Fruit fly (Drosophila melanogaster) whole organism, embryonic: ENCODE measurements around the gene Nost.

ENCODE experiments used
- Ada2b ChIP-seq: fragments of 200-800 bp; sonication (Bioruptor generic); IDR thresholded peaks from 2 replicates; pipeline ENCODE4 v1.3.6; 2022; ENCODE audit warnings: missing biosample characterization, missing genetic modification characterization
- Aef1 ChIP-seq: fragments of 200-800 bp; sonication (Bioruptor generic); IDR thresholded peaks from 3 replicates; pipeline ENCODE4 v1.3.6; 2022; ENCODE audit warnings: missing biosample characterization, missing genetic modification characterization
- Atf-2 ChIP-seq: fragments of 200-800 bp; sonication (Bioruptor generic); optimal IDR thresholded peaks from 2 replicates; lab custom pipeline; 2016; ENCODE audit warnings: missing biosample characterization, missing genetic modification characterization
- B-H1 ChIP-seq: fragments of 200-800 bp; sonication (Bioruptor generic); IDR thresholded peaks from 3 replicates; pipeline ENCODE4 v1.3.6; 2022; ENCODE audit warnings: missing biosample characterization, missing genetic modification characterization
- Blimp-1 ChIP-seq: fragments of 200-800 bp; sonication (Bioruptor generic); optimal IDR thresholded peaks from 3 replicates; lab custom pipeline; 2018; ENCODE audit warnings: missing biosample characterization, missing genetic modification characterization, mild to moderate bottlenecking, moderate library complexity, missing genetic modification reagents
- CG11085 ChIP-seq: fragments of 200-800 bp; sonication (Bioruptor generic); IDR thresholded peaks from 2 replicates; pipeline ENCODE4 v1.3.6; 2022; ENCODE audit warnings: missing biosample characterization, missing genetic modification characterization
- CG11696 ChIP-seq: fragments of 200-800 bp; sonication (Bioruptor generic); IDR thresholded peaks from 2 replicates; pipeline ENCODE4 v1.3.6; 2022; ENCODE audit warnings: missing biosample characterization, missing genetic modification characterization
- CG15269 ChIP-seq: fragments of 200-800 bp; sonication (Bioruptor generic); optimal IDR thresholded peaks from 2 replicates; lab custom pipeline; 2018; ENCODE audit warnings: missing biosample characterization, mild to moderate bottlenecking, missing genetic modification characterization, moderate library complexity
- CG1603 ChIP-seq: fragments of 200-800 bp; sonication (Bioruptor generic); optimal IDR thresholded peaks from 2 replicates; lab custom pipeline; 2019; ENCODE audit warnings: missing biosample characterization, mild to moderate bottlenecking, missing genetic modification characterization, moderate library complexity
- CG18011 ChIP-seq: fragments of 200-800 bp; sonication (Bioruptor generic); optimal IDR thresholded peaks from 2 replicates; lab custom pipeline; 2017; ENCODE audit warnings: missing biosample characterization, missing genetic modification characterization, mild to moderate bottlenecking, moderate library complexity, missing genotype
- CG18262 ChIP-seq: fragments of 200-800 bp; optimal IDR thresholded peaks from 3 replicates; lab custom pipeline; 2019; ENCODE audit warnings: missing biosample characterization, mild to moderate bottlenecking, missing genetic modification characterization, moderate library complexity
- CG32772 ChIP-seq: fragments of 200-800 bp; sonication (Bioruptor generic); IDR thresholded peaks from 2 replicates; pipeline ENCODE4 v1.3.6; 2022; ENCODE audit warnings: missing biosample characterization, missing genetic modification characterization
- CG4730 ChIP-seq: fragments of 200-800 bp; sonication (Bioruptor generic); IDR thresholded peaks from 2 replicates; pipeline ENCODE4 v1.3.6; 2022; ENCODE audit warnings: missing biosample characterization, missing genetic modification characterization
- CG4854 ChIP-seq: fragments of 200-800 bp; sonication (Bioruptor generic); optimal IDR thresholded peaks from 2 replicates; lab custom pipeline; 2016; ENCODE audit warnings: missing biosample characterization, missing genetic modification characterization, inconsistent platforms
- CG6683 ChIP-seq: fragments of 200-800 bp; sonication (Bioruptor generic); optimal IDR thresholded peaks from 2 replicates; lab custom pipeline; 2017; ENCODE audit warnings: missing biosample characterization, mild to moderate bottlenecking, missing genetic modification characterization, missing genetic modification reagents
- Chrac-16 ChIP-seq: fragments of 200-800 bp; sonication (Bioruptor generic); optimal IDR thresholded peaks from 3 replicates; lab custom pipeline; 2016; ENCODE audit warnings: missing biosample characterization, missing genetic modification characterization
- Drgx ChIP-seq: fragments of 200-800 bp; sonication (Bioruptor generic); IDR thresholded peaks from 2 replicates; pipeline ENCODE4 v1.3.6; 2022; ENCODE audit warnings: missing biosample characterization, missing genetic modification characterization
- Ets65A ChIP-seq: fragments of 200-800 bp; sonication (Bioruptor generic); peaks from one replicate; lab custom pipeline; 2016; ENCODE audit warnings: missing biosample characterization, missing genetic modification characterization
- H2.0 ChIP-seq: fragments of 200-800 bp; sonication (Bioruptor generic); IDR thresholded peaks from 2 replicates; pipeline ENCODE4 v1.3.6; 2022; ENCODE audit warnings: missing biosample characterization, missing genetic modification characterization
- Hmr ChIP-seq: fragments of 200-800 bp; sonication (Bioruptor generic); optimal IDR thresholded peaks from 3 replicates; lab custom pipeline; 2017; ENCODE audit warnings: mild to moderate bottlenecking, missing biosample characterization, missing genetic modification reagents, missing genetic modification characterization
- Hr51 ChIP-seq, 2 experiments: fragments of 200-800 bp; sonication (Bioruptor generic); optimal IDR thresholded peaks; 2 replicates in 1 of 2; 3 replicates in 1 of 2; lab custom pipeline; 2016 to 2018; ENCODE audit warnings: missing biosample characterization in 2 of 2, missing genetic modification characterization in 2 of 2, mild to moderate bottlenecking in 1 of 2, moderate library complexity in 1 of 2
- Meics ChIP-seq: fragments of 200-800 bp; sonication (Bioruptor generic); optimal IDR thresholded peaks from 2 replicates; lab custom pipeline; 2017; ENCODE audit warnings: missing biosample characterization, mild to moderate bottlenecking, missing genetic modification characterization
- Mrtf ChIP-seq: fragments of 200-800 bp; sonication (Bioruptor generic); IDR thresholded peaks from 3 replicates; pipeline ENCODE4 v1.3.6; 2022; ENCODE audit warnings: missing biosample characterization, missing genetic modification characterization
- Myb ChIP-seq: fragments of 200-800 bp; sonication (Bioruptor generic); optimal IDR thresholded peaks from 2 replicates; lab custom pipeline; 2016; ENCODE audit warnings: missing biosample characterization, missing genetic modification characterization
- Pdp1 ChIP-seq, 2 experiments: fragments of 200-800 bp; sonication (Bioruptor generic); optimal IDR thresholded peaks; 3 replicates each; lab custom pipeline; 2016; ENCODE audit warnings: missing biosample characterization in 2 of 2, missing genetic modification characterization in 2 of 2, mild to moderate bottlenecking in 1 of 2, moderate library complexity in 1 of 2
- Rfx ChIP-seq: fragments of 200-800 bp; sonication (Bioruptor generic); IDR thresholded peaks from 2 replicates; pipeline ENCODE4 v1.3.6; 2022; ENCODE audit warnings: missing biosample characterization, missing genetic modification characterization
- Rx ChIP-seq: fragments of 200-800 bp; sonication (Bioruptor generic); IDR thresholded peaks from 2 replicates; pipeline ENCODE4 v1.3.6; 2022; ENCODE audit warnings: missing biosample characterization, missing genetic modification characterization
- bcd ChIP-seq: fragments of 200-800 bp; sonication (Bioruptor generic); optimal IDR thresholded peaks from 2 replicates; lab custom pipeline; 2017; ENCODE audit warnings: missing biosample characterization, mild to moderate bottlenecking, missing genetic modification characterization
- chif ChIP-seq, 2 experiments: fragments of 200-800 bp; sonication (Bioruptor generic); optimal IDR thresholded peaks; 3 replicates each; lab custom pipeline; 2016; ENCODE audit warnings: missing biosample characterization in 2 of 2, missing genetic modification characterization in 2 of 2
- chm ChIP-seq: fragments of 200-800 bp; sonication (Bioruptor generic); IDR thresholded peaks from 2 replicates; pipeline ENCODE4 v1.3.6; 2022; ENCODE audit warnings: missing biosample characterization, missing genetic modification characterization
- disco-r ChIP-seq: fragments of 200-800 bp; sonication (Bioruptor generic); optimal IDR thresholded peaks from 2 replicates; lab custom pipeline; 2016; ENCODE audit warnings: missing biosample characterization, missing genetic modification characterization
- ewg ChIP-seq: fragments of 200-800 bp; sonication (Bioruptor generic); optimal IDR thresholded peaks from 3 replicates; lab custom pipeline; 2017; ENCODE audit warnings: mild to moderate bottlenecking, missing biosample characterization, missing genetic modification reagents, missing genetic modification characterization
- fd96Cb ChIP-seq: fragments of 200-800 bp; sonication (Bioruptor generic); optimal IDR thresholded peaks from 2 replicates; lab custom pipeline; 2018; ENCODE audit warnings: missing biosample characterization, mild to moderate bottlenecking, missing genetic modification characterization, moderate library complexity
- gcm2 ChIP-seq: fragments of 200-800 bp; sonication (Bioruptor generic); optimal IDR thresholded peaks from 2 replicates; lab custom pipeline; 2016; ENCODE audit warnings: missing biosample characterization, missing genetic modification characterization
- gt ChIP-seq: fragments of 200-800 bp; sonication (Bioruptor generic); IDR thresholded peaks from 2 replicates; pipeline ENCODE4 v1.3.6; 2022; ENCODE audit warnings: missing biosample characterization, missing genetic modification characterization
- ind ChIP-seq: fragments of 200-800 bp; sonication (Bioruptor generic); optimal IDR thresholded peaks from 3 replicates; lab custom pipeline; 2016; ENCODE audit warnings: missing biosample characterization, missing genetic modification characterization
- lmd ChIP-seq: fragments of 200-800 bp; sonication (Bioruptor generic); IDR thresholded peaks from 2 replicates; pipeline ENCODE4 v1.3.6; 2022; ENCODE audit warnings: missing biosample characterization, missing genetic modification characterization
- ranshi ChIP-seq: fragments of 200-800 bp; sonication (Bioruptor generic); IDR thresholded peaks from 2 replicates; pipeline ENCODE4 v1.3.6; 2022; ENCODE audit warnings: missing biosample characterization, missing genetic modification characterization
- seq ChIP-seq: fragments of 200-800 bp; sonication (Bioruptor generic); IDR thresholded peaks from 2 replicates; pipeline ENCODE4 v1.3.6; 2022; ENCODE audit warnings: missing biosample characterization, missing genetic modification characterization
- slbo ChIP-seq: fragments of 200-800 bp; sonication (Bioruptor generic); IDR thresholded peaks from 2 replicates; pipeline ENCODE4 v1.3.6; 2022; ENCODE audit warnings: missing biosample characterization, missing genetic modification characterization
- sna ChIP-seq: fragments of 200-800 bp; sonication (Bioruptor generic); IDR thresholded peaks from 2 replicates; pipeline ENCODE4 v1.3.6; 2022; ENCODE audit warnings: missing biosample characterization, missing genetic modification characterization; ENCODE audit not compliant: partially characterized antibody
- sob ChIP-seq: fragments of 200-800 bp; sonication (Bioruptor generic); IDR thresholded peaks from 2 replicates; pipeline ENCODE4 v1.3.6; 2022; ENCODE audit warnings: missing biosample characterization, missing genetic modification characterization
- stc ChIP-seq: fragments of 200-800 bp; sonication (Bioruptor generic); IDR thresholded peaks from 2 replicates; pipeline ENCODE4 v1.3.6; 2022; ENCODE audit warnings: missing biosample characterization, missing genetic modification characterization
- tin ChIP-seq: fragments of 200-800 bp; sonication (Bioruptor generic); optimal IDR thresholded peaks from 3 replicates; lab custom pipeline; 2016; ENCODE audit warnings: missing biosample characterization, missing genetic modification characterization
- wor ChIP-seq: fragments of 200-800 bp; sonication (Bioruptor generic); IDR thresholded peaks from 2 replicates; pipeline ENCODE4 v1.3.6; 2022; ENCODE audit warnings: missing biosample characterization, missing genetic modification characterization

Nost gene

DNA sequence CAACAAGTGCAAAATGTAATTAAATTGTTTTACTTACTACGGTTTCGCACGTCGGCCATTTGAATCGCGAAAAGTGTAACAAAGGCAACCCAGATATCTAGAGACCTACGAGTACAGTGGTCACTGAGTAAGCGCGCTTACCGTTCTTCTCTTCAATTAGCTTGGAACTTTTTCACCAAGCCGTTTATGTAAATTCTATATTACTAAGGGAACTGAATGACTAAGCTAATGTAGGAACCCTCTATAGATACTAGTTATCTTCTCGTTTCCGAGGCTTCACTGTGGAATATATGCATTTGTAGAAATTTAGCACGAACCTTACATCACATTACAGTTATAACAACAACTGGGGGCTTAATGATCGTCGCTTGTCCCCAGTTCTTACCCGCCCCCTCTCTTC, 17.0 kb downstream of the Nost start (continued):
- TF ChIP-seq Hr51 (GFP tag; optimal IDR thresholded peaks at IDR 0.05; lab: Kevin White, UChicago) (peak in 1 of 2 experiments; percentile 33), Myb (GFP tag; lab: Kevin White, UChicago) (no peak), B-H1 (GFP tag; lab: Robert Waterston, UW) (peak; percentile 31; the same call in 2 of the 3 replicates), chif (GFP tag; optimal IDR thresholded peaks at IDR 0.05; lab: Kevin White, UChicago) (peak in 1 of 2 experiments; percentile 3), Chrac-16 (peak; percentile 15), CG4854 (peak; percentile 3), CG15269 (tag; lab: Kevin White, UChicago) (peak; percentile 32), seq (GFP tag; lab: Robert Waterston, UW) (no peak), slbo (GFP tag; lab: Robert Waterston, UW) (peak; percentile 43), Hmr (GFP tag; lab: Kevin White, UChicago) (peak; percentile 2), tin (GFP tag; lab: Kevin White, UChicago) (no peak), wor (peak; percentile 27; the same call in 1 of the 2 replicates), Pdp1 (GFP tag; optimal IDR thresholded peaks at IDR 0.05; lab: Kevin White, UChicago) (peak in 1 of 2 experiments; percentile 20), Rx (GFP tag; lab: Robert Waterston, UW) (peak; percentile 40; the same call in 1 of the 2 replicates), Meics (GFP tag; lab: Kevin White, UChicago) (peak; percentile 17), stc (GFP tag; lab: Robert Waterston, UW) (peak; percentile 21; the same call in 1 of the 2 replicates), sob (GFP tag; lab: Robert Waterston, UW) (0 out of 2 replicates have a peak, but pooled peaks have one; percentile 6), CG6683 (GFP tag; lab: Kevin White, UChicago) (no peak), Blimp-1 (GFP tag; lab: Kevin White, UChicago) (peak; percentile 1), gcm2 (GFP tag; lab: Kevin White, UChicago) (no peak), CG11085 (no peak), CG32772 (0 out of 2 replicates have a peak, but pooled peaks have one; percentile 13), H2.0 (GFP tag; lab: Robert Waterston, UW) (peak; percentile 37; the same call in 1 of the 2 replicates), disco-r (GFP tag; lab: Kevin White, UChicago) (no peak), lmd (GFP tag; lab: Robert Waterston, UW) (peak; percentile 46), ranshi (GFP tag; lab: Robert Waterston, UW) (peak; percentile 31; the same call in 1 of the 2 replicates), CG11696 (GFP tag; lab: Robert Waterston, UW) (0 out of 2 replicates have a peak, but pooled peaks have one; percentile 22), Mrtf (GFP tag; lab: Robert Waterston, UW) (peak; percentile 51; the same call in 1 of the 3 replicates), Ada2b (GFP tag; lab: Robert Waterston, UW) (0 out of 2 replicates have a peak, but pooled peaks have one; percentile 49), fd96Cb (tag; lab: Kevin White, UChicago) (peak; percentile 10), Atf-2 (GFP tag; lab: Kevin White, UChicago) (no peak), gt (GFP tag; lab: Robert Waterston, UW) (peak; percentile 13; the same call in 1 of the 2 replicates), Ets65A (GFP tag; lab: Kevin White, UChicago) (peak; percentile 65), bcd (GFP tag; lab: Kevin White, UChicago) (no peak), CG4730 (GFP tag; lab: Robert Waterston, UW) (peak; percentile 57), Aef1 (peak; percentile 21; the same call in 1 of the 3 replicates), CG18011 (GFP tag; lab: Kevin White, UChicago) (no peak), Rfx (peak; percentile 64), sna (GFP tag; lab: Robert Waterston, UW) (no peak), CG1603 (tag; lab: Kevin White, UChicago) (peak; percentile 48), CG18262 (tag; lab: Kevin White, UChicago) (no peak), ind (GFP tag; lab: Kevin White, UChicago) (peak; percentile 25), ewg (GFP tag; lab: Kevin White, UChicago) (peak; percentile 4), chm (GFP tag; lab: Robert Waterston, UW) (peak; percentile 35; the same call in 1 of the 2 replicates), Drgx (GFP tag; lab: Robert Waterston, UW) (peak; percentile 84)
- TF ChIP-seq, all 482 proteins: peak for 93
